Worm (Caenorhabditis elegans) whole organism, L4 larva: ENCODE measurements around the gene F43C11.12.

ENCODE experiments used
- D1046.2 ChIP-seq: fragments of 200-800 bp; sonication (Bioruptor generic); IDR thresholded peaks from 2 replicates; pipeline ENCODE4 v1.3.6; 2022; ENCODE audit warnings: missing genetic modification characterization, missing compliant biosample characterization
- F26F4.8 ChIP-seq: fragments of 200-800 bp; sonication (Bioruptor generic); conservative IDR thresholded peaks from 2 replicates; pipeline ENCODE4 v1.3.6; 2022; ENCODE audit warnings: missing genetic modification characterization, missing compliant biosample characterization
- F37D6.2 ChIP-seq: sonication (generic microtip); optimal IDR thresholded peaks from 2 replicates; lab custom pipeline; 2016; ENCODE audit warnings: mild to moderate bottlenecking, missing genetic modification characterization, missing compliant biosample characterization
- R02D3.7 ChIP-seq: fragments of 150-350 bp; sonication (generic microtip); optimal IDR thresholded peaks from 3 replicates; lab custom pipeline; 2014; ENCODE audit warnings: missing biosample characterization, missing genetic modification characterization
- T20F7.1 ChIP-seq: fragments of 200-800 bp; sonication (Bioruptor generic); optimal IDR thresholded peaks from 2 replicates; lab custom pipeline; 2018; ENCODE audit warnings: mild to moderate bottlenecking, missing genetic modification characterization, missing compliant biosample characterization
- Y48G9A.11 ChIP-seq: fragments of 200-800 bp; sonication (Bioruptor generic); IDR thresholded peaks from 2 replicates; pipeline ENCODE4 v1.3.6; 2022; ENCODE audit warnings: missing genetic modification reagents, missing genetic modification characterization, missing compliant biosample characterization
- ZK337.2 ChIP-seq: fragments of 200-800 bp; sonication (Bioruptor generic); IDR thresholded peaks from 2 replicates; pipeline ENCODE4 v1.3.6; 2022; ENCODE audit warnings: missing genetic modification reagents, missing genetic modification characterization, missing compliant biosample characterization
- ZK546.5 ChIP-seq, 2 experiments: sonication (generic microtip); optimal IDR thresholded peaks; 2 replicates each; lab custom pipeline; 2017; ENCODE audit warnings: missing biosample characterization in 2 of 2, missing genetic modification characterization in 2 of 2
- aha-1 ChIP-seq: fragments of 150-350 bp; peaks from one replicate; lab custom pipeline; 2014; ENCODE audit warnings: missing biosample characterization, missing genetic modification characterization
- arid-1 ChIP-seq: fragments of 200-800 bp; sonication (Bioruptor generic); conservative IDR thresholded peaks from 2 replicates; pipeline ENCODE4 v1.3.6; 2022; ENCODE audit warnings: missing genetic modification reagents, missing genetic modification characterization, missing compliant biosample characterization
- ceh-28 ChIP-seq: fragments of 150-350 bp; optimal IDR thresholded peaks from 2 replicates; lab custom pipeline; 2014; ENCODE audit warnings: missing biosample characterization, missing genetic modification reagents, missing genetic modification characterization
- ceh-44 ChIP-seq: fragments of 200-800 bp; sonication (Bioruptor generic); IDR thresholded peaks from 2 replicates; pipeline ENCODE4 v1.3.6; 2022; ENCODE audit warnings: missing genetic modification reagents, missing genetic modification characterization, missing compliant biosample characterization
- daf-16 ChIP-seq, 3 experiments: sonication (generic microtip); optimal IDR thresholded peaks; 2 replicates each; lab custom pipeline; 2016 to 2017; ENCODE audit warnings: missing genetic modification characterization in 3 of 3, missing genetic modification reagents in 3 of 3, mild to moderate bottlenecking in 2 of 3, missing compliant biosample characterization in 2 of 3, missing biosample characterization in 1 of 3, moderate library complexity in 1 of 3
- dmd-6 ChIP-seq: fragments of 200-800 bp; sonication (Bioruptor generic); IDR thresholded peaks from 2 replicates; pipeline ENCODE4 v1.3.6; 2022; ENCODE audit warnings: missing genetic modification reagents, missing genetic modification characterization, missing compliant biosample characterization
- dmd-9 ChIP-seq: fragments of 200-800 bp; sonication (Bioruptor generic); IDR thresholded peaks from 2 replicates; pipeline ENCODE4 v1.3.6; 2022; ENCODE audit warnings: missing genetic modification reagents, missing genetic modification characterization, missing compliant biosample characterization
- dpl-1 ChIP-seq: fragments of 150-350 bp; optimal IDR thresholded peaks from 2 replicates; lab custom pipeline; 2014; ENCODE audit warnings: missing biosample characterization, missing genetic modification reagents, missing genetic modification characterization
- duxl-1 ChIP-seq: sonication (generic microtip); optimal IDR thresholded peaks from 2 replicates; lab custom pipeline; 2016; ENCODE audit warnings: mild to moderate bottlenecking, missing genetic modification characterization, moderate library complexity, missing compliant biosample characterization; ENCODE audit not compliant: poor library complexity
- dve-1 ChIP-seq: sonication (generic microtip); optimal IDR thresholded peaks from 2 replicates; lab custom pipeline; 2017; ENCODE audit warnings: antibody characterized with exemption, mild to moderate bottlenecking, missing genetic modification characterization, missing compliant biosample characterization; ENCODE audit not compliant: insufficient read depth
- hlh-30 ChIP-seq: sonication (generic microtip); optimal IDR thresholded peaks from 2 replicates; lab custom pipeline; 2017; ENCODE audit warnings: antibody characterized with exemption, mild to moderate bottlenecking, missing genetic modification characterization, missing compliant biosample characterization; ENCODE audit not compliant: insufficient read depth
- hmg-1.1 ChIP-seq: fragments of 200-800 bp; sonication (Bioruptor generic); IDR thresholded peaks from 2 replicates; pipeline ENCODE4 v1.3.6; 2022; ENCODE audit warnings: missing genetic modification reagents, missing genetic modification characterization, missing compliant biosample characterization
- jun-1 ChIP-seq: fragments of 150-350 bp; optimal IDR thresholded peaks from 2 replicates; lab custom pipeline; 2014; ENCODE audit warnings: missing biosample characterization, missing genetic modification reagents, missing genetic modification characterization
- lin-39 ChIP-seq: fragments of 150-350 bp; optimal IDR thresholded peaks from 2 replicates; lab custom pipeline; 2014; ENCODE audit warnings: missing biosample characterization, missing genetic modification reagents, missing genetic modification characterization
- lir-3 ChIP-seq: sonication (generic microtip); optimal IDR thresholded peaks from 2 replicates; lab custom pipeline; 2016; ENCODE audit warnings: mild to moderate bottlenecking, missing genetic modification characterization, missing compliant biosample characterization
- lsy-2 ChIP-seq, 2 experiments: fragments of 150-350 bp in 1 of 2; sonication (generic microtip) in 1 of 2; optimal IDR thresholded peaks; 2 replicates each; lab custom pipeline; 2014 to 2017; ENCODE audit warnings: missing biosample characterization in 2 of 2, missing genetic modification characterization in 2 of 2
- mep-1 ChIP-seq: fragments of 150-350 bp; sonication (generic microtip); optimal IDR thresholded peaks from 3 replicates; lab custom pipeline; 2014; ENCODE audit warnings: missing biosample characterization, missing genetic modification characterization
- nhr-10 ChIP-seq: fragments of 150-350 bp; optimal IDR thresholded peaks from 2 replicates; lab custom pipeline; 2014; ENCODE audit warnings: missing biosample characterization, missing genetic modification characterization
- nhr-237 ChIP-seq: sonication (generic microtip); optimal IDR thresholded peaks from 2 replicates; lab custom pipeline; 2017; ENCODE audit warnings: missing biosample characterization, missing genetic modification characterization
- nhr-28 ChIP-seq: fragments of 150-350 bp; optimal IDR thresholded peaks from 2 replicates; lab custom pipeline; 2014; ENCODE audit warnings: missing biosample characterization, missing genetic modification characterization
- nhr-76 ChIP-seq: fragments of 150-350 bp; optimal IDR thresholded peaks from 2 replicates; lab custom pipeline; 2014; ENCODE audit warnings: missing biosample characterization, missing genetic modification characterization
- nhr-77 ChIP-seq: fragments of 150-350 bp; optimal IDR thresholded peaks from 2 replicates; lab custom pipeline; 2014; ENCODE audit warnings: missing biosample characterization, missing genetic modification characterization
- rbr-2 ChIP-seq: sonication (generic microtip); optimal IDR thresholded peaks from 2 replicates; lab custom pipeline; 2016; ENCODE audit warnings: missing genotype, missing genetic modification characterization, missing compliant biosample characterization
- skn-1 ChIP-seq: fragments of 150-350 bp; optimal IDR thresholded peaks from 2 replicates; lab custom pipeline; 2014; ENCODE audit warnings: missing biosample characterization, missing genetic modification characterization
- snpc-4 ChIP-seq: fragments of 150-350 bp; optimal IDR thresholded peaks from 2 replicates; lab custom pipeline; 2014; ENCODE audit warnings: missing biosample characterization, missing genetic modification characterization
- spr-3 ChIP-seq: fragments of 200-800 bp; sonication (Bioruptor generic); optimal IDR thresholded peaks from 2 replicates; lab custom pipeline; 2018; ENCODE audit warnings: mild to moderate bottlenecking, missing genetic modification characterization, missing compliant biosample characterization
- unc-130 ChIP-seq: sonication (generic microtip); optimal IDR thresholded peaks from 2 replicates; lab custom pipeline; 2016; ENCODE audit warnings: missing genetic modification reagents, missing genetic modification characterization, missing compliant biosample characterization
- unc-62 ChIP-seq, 3 experiments: fragments of 150-350 bp in 1 of 3; sonication (generic microtip); optimal IDR thresholded peaks in 2 of 3; peaks in 1 of 3; 1 replicate in 1 of 3; 2 replicates in 2 of 3; lab custom pipeline; 2014 to 2017; ENCODE audit warnings: missing biosample characterization in 3 of 3, missing genetic modification characterization in 3 of 3, missing genetic modification reagents in 3 of 3, missing genotype in 1 of 3
- vab-7 ChIP-seq: fragments of 200-800 bp; sonication (Bioruptor generic); IDR thresholded peaks from 2 replicates; pipeline ENCODE4 v1.3.6; 2022; ENCODE audit warnings: missing genetic modification reagents, missing genetic modification characterization, missing compliant biosample characterization
- zag-1 ChIP-seq: fragments of 150-350 bp; optimal IDR thresholded peaks from 2 replicates; lab custom pipeline; 2014; ENCODE audit warnings: missing biosample characterization, missing genetic modification characterization

F43C11.12 gene

ce11 chrII:2353012-2353411, 13.5 kb downstream of the F43C11.12 start, which contains the start of gene F43C11.3:
Gene F43C11.3, plus strand, starts transcription at chrII:2353312.
- TF ChIP-seq nhr-28 (peak; percentile 43), lin-39 (no peak), zag-1 (tag; lab: Kevin White, UChicago) (no peak), skn-1 (tag; lab: Kevin White, UChicago) (no peak)

ce11 chrII:2352546-2352945, 14.0 kb downstream of the F43C11.12 start, which contains the start of gene F43C11.10:
Gene F43C11.10, minus strand, starts transcription at chrII:2352646.
- TF ChIP-seq nhr-10 (tag; lab: Kevin White, UChicago) = no peak
- no peak for TF ChIP-seq unc-62 (GFP tag; optimal IDR thresholded peaks at IDR 0.05 in 1 of 2; lab: Kevin White, UChicago)
- no peak for TF ChIP-seq unc-62 (tag; optimal IDR thresholded peaks at IDR 0.05; lab: Kevin White, UChicago)
- TF ChIP-seq nhr-237 (tag; lab: Kevin White, UChicago) = no peak
- TF ChIP-seq jun-1 (tag; lab: Kevin White, UChicago) = no peak
- no peak for TF ChIP-seq nhr-76 (tag; lab: Kevin White, UChicago)
- TF ChIP-seq lsy-2 (tag; optimal IDR thresholded peaks at IDR 0.05; lab: Kevin White, UChicago) = no peak
- TF ChIP-seq ceh-28 (tag; lab: Kevin White, UChicago) = no peak
- TF ChIP-seq unc-130 (GFP tag; lab: Kevin White, UChicago) = no peak
- no peak for TF ChIP-seq spr-3
- no peak for TF ChIP-seq vab-7 (GFP tag; lab: Robert Waterston, UW)
- TF ChIP-seq lir-3 (tag; lab: Kevin White, UChicago) = no peak
- TF ChIP-seq zag-1 (tag; lab: Kevin White, UChicago) = no peak
- no peak for TF ChIP-seq F37D6.2
- TF ChIP-seq F26F4.8 (GFP tag; lab: Robert Waterston, UW) = no peak
- no peak for TF ChIP-seq ceh-44 (GFP tag; lab: Robert Waterston, UW)
- TF ChIP-seq mep-1 (tag; lab: Kevin White, UChicago) = no peak
- TF ChIP-seq arid-1 (GFP tag; lab: Robert Waterston, UW) = no peak
- no peak for TF ChIP-seq ZK337.2 (GFP tag; lab: Robert Waterston, UW)
- TF ChIP-seq D1046.2 (GFP tag; lab: Robert Waterston, UW) = no peak
- no peak for TF ChIP-seq lin-39

- TF ChIP-seq ceh-44 (GFP tag; lab: Robert Waterston, UW) (no peak), rbr-2 (tag; lab: Kevin White, UChicago) (no peak), hmg-1.1 (GFP tag; lab: Robert Waterston, UW) (no peak), ZK546.5 (tag; optimal IDR thresholded peaks at IDR 0.05; lab: Kevin White, UChicago) (no peak), dmd-9 (no peak), dve-1 (no peak)
Observed at ce11 chrII:2346672-2347071, 19.9 kb downstream of the F43C11.12 start, which contains the start of gene F43C11.4. Gene F43C11.4, plus strand, starts transcription at chrII:2346972.

ce11 chrII:2342004-2342479, 24.5 kb downstream of the F43C11.12 start, which contains the start of gene F43C11.6:
Gene F43C11.6, plus strand, starts transcription at chrII:2342429.
- TF ChIP-seq nhr-77 (tag; lab: Kevin White, UChicago) (peak; percentile 21), T20F7.1 (GFP tag; lab: Kevin White, UChicago) (peak; percentile 94), lir-3 (tag; lab: Kevin White, UChicago) (no peak), snpc-4 (tag; lab: Kevin White, UChicago) (no peak), dpl-1 (GFP tag; lab: Kevin White, UChicago) (peak; percentile 38), R02D3.7 (tag; lab: Kevin White, UChicago) (peak; percentile 67), aha-1 (tag; lab: Kevin White, UChicago) (peak; percentile 71), hlh-30 (tag; lab: Kevin White, UChicago) (peak; percentile 59), duxl-1 (tag; lab: Kevin White, UChicago) (peak; percentile 20), dmd-6 (GFP tag; lab: Robert Waterston, UW) (no peak), spr-3 (no peak), Y48G9A.11 (GFP tag; lab: Robert Waterston, UW) (peak; percentile 67), daf-16 (GFP tag; optimal IDR thresholded peaks at IDR 0.05; lab: Kevin White, UChicago) (no peak), daf-16 (tag; optimal IDR thresholded peaks at IDR 0.05; lab: Kevin White, UChicago) (no peak)
